Fruit fly (Drosophila melanogaster) whole organism, adult: ENCODE measurements around the gene CG13123.

Source experiments
- CG12768 ChIP-seq: fragments of 200-800 bp; sonication (Bioruptor generic); optimal IDR thresholded peaks from 2 replicates; lab custom pipeline; 2017; ENCODE audit warnings: missing biosample characterization, missing genetic modification characterization, mild to moderate bottlenecking, moderate library complexity, missing genetic modification reagents
- CG14711 ChIP-seq: fragments of 200-800 bp; sonication (Bioruptor generic); optimal IDR thresholded peaks from 2 replicates; lab custom pipeline; 2018; ENCODE audit warnings: missing biosample characterization, mild to moderate bottlenecking, missing genetic modification characterization, moderate library complexity
- CG1620 ChIP-seq: fragments of 200-800 bp; sonication (Bioruptor generic); optimal IDR thresholded peaks from 2 replicates; lab custom pipeline; 2016; ENCODE audit warnings: missing biosample characterization, missing genetic modification characterization
- CG33017 ChIP-seq: fragments of 200-800 bp; sonication (Bioruptor generic); optimal IDR thresholded peaks from 2 replicates; lab custom pipeline; 2018; ENCODE audit warnings: missing biosample characterization, mild to moderate bottlenecking, missing genetic modification characterization, moderate library complexity
- CG7045 ChIP-seq: fragments of 200-800 bp; sonication (Bioruptor generic); optimal IDR thresholded peaks from 2 replicates; lab custom pipeline; 2017; ENCODE audit warnings: missing biosample characterization, mild to moderate bottlenecking, missing genetic modification characterization
- Hr96 ChIP-seq: fragments of 200-800 bp; sonication (Bioruptor generic); optimal IDR thresholded peaks from 2 replicates; lab custom pipeline; 2016; ENCODE audit warnings: missing biosample characterization, missing genetic modification characterization
- bab1 ChIP-seq: fragments of 200-800 bp; sonication (Bioruptor generic); optimal IDR thresholded peaks from 3 replicates; lab custom pipeline; 2019; ENCODE audit warnings: missing biosample characterization, mild to moderate bottlenecking, missing genetic modification characterization, moderate library complexity
- kay ChIP-seq: fragments of 200-800 bp; sonication (Bioruptor generic); peaks from one replicate; lab custom pipeline; 2016; ENCODE audit warnings: missing biosample characterization, missing genetic modification characterization, borderline replicate concordance
- ovo ChIP-seq: fragments of 200-800 bp; sonication (Bioruptor generic); optimal IDR thresholded peaks from 2 replicates; lab custom pipeline; 2016; ENCODE audit warnings: missing biosample characterization, missing genetic modification characterization
- tj ChIP-seq: fragments of 200-800 bp; sonication (Bioruptor generic); optimal IDR thresholded peaks from 3 replicates; lab custom pipeline; 2017; ENCODE audit warnings: missing biosample characterization, mild to moderate bottlenecking, missing genetic modification characterization, moderate library complexity
- toe ChIP-seq: fragments of 200-800 bp; sonication (Bioruptor generic); optimal IDR thresholded peaks from 2 replicates; lab custom pipeline; 2016; ENCODE audit warnings: missing biosample characterization, missing genetic modification characterization

dm6 chr2L:9753357-9753756 is 39.5 kb downstream of the CG13123 start:
- TF ChIP-seq kay = no peak
- TF ChIP-seq CG1620 = no peak
- TF ChIP-seq Hr96 (GFP tag; lab: Kevin White, UChicago) = no peak
- no peak for TF ChIP-seq bab1 (GFP tag; lab: Kevin White, UChicago)
- TF ChIP-seq ovo (GFP tag; lab: Kevin White, UChicago) = no peak
- no peak for TF ChIP-seq CG33017 (tag; lab: Kevin White, UChicago)
- TF ChIP-seq CG14711 (tag; lab: Kevin White, UChicago) = no peak
- TF ChIP-seq CG12768 (GFP tag; lab: Kevin White, UChicago) = no peak
- TF ChIP-seq tj = no peak
- TF ChIP-seq toe (GFP tag; lab: Kevin White, UChicago) = no peak
- no peak for TF ChIP-seq CG7045 (GFP tag; lab: Kevin White, UChicago)
